Fruit fly (Drosophila melanogaster): ENCODE results near the gene snRNP-U1-70K.
A peak's percentile ranks its signal among the peaks of the same experiment; 100 is the strongest.

Gene snRNP-U1-70K

dm6 chr2L:7009807-7010470, 38.4 kb upstream of the snRNP-U1-70K start, which contains the start of gene uif (continued):
- no peak for TF ChIP-seq prd (optimal IDR thresholded peaks at IDR 0.05)
- TF ChIP-seq prd (GFP tag; IDR thresholded peaks at IDR 0.05), result 0 out of 3 replicates have a peak, but pooled peaks have one; percentile 9
- TF ChIP-seq CG12769 (tag; optimal IDR thresholded peaks at IDR 0.05), result peak; percentile 91
- TF ChIP-seq kay (GFP tag; optimal IDR thresholded peaks at IDR 0.05), result no peak
- TF ChIP-seq CG10543 (GFP tag; optimal IDR thresholded peaks at IDR 0.05), result peak; percentile 57
- TF ChIP-seq Tbp (GFP tag; optimal IDR thresholded peaks at IDR 0.05), result no peak
- no peak for TF ChIP-seq dm (GFP tag; optimal IDR thresholded peaks at IDR 0.05)
- no peak for TF ChIP-seq Sox102F (GFP tag; optimal IDR thresholded peaks at IDR 0.05)
- TF ChIP-seq onecut (GFP tag; IDR thresholded peaks at IDR 0.05), result peak; percentile 45; the same call in 1 of the 2 replicates
- TF ChIP-seq CG17802 (tag; optimal IDR thresholded peaks at IDR 0.05), result no peak
- no peak for TF ChIP-seq Hr39 (optimal IDR thresholded peaks at IDR 0.05)
- 0 out of 4 replicates have a peak, but pooled peaks have one; percentile 29 for TF ChIP-seq Dll (GFP tag; IDR thresholded peaks at IDR 0.05; ENCODE audit: partially characterized antibody)
- TF ChIP-seq CG11093 (GFP tag; IDR thresholded peaks at IDR 0.05), result no peak
- TF ChIP-seq Opbp (GFP tag; IDR thresholded peaks at IDR 0.05; ENCODE audit: partially characterized antibody), result no peak
- no peak for TF ChIP-seq CG18619 (GFP tag; optimal IDR thresholded peaks at IDR 0.05)
- TF ChIP-seq Hand (GFP tag; optimal IDR thresholded peaks at IDR 0.05), result no peak
- peak; percentile 48; the same call in 1 of the 2 replicates for TF ChIP-seq chm (GFP tag; IDR thresholded peaks at IDR 0.05)
- TF ChIP-seq run (tag; optimal IDR thresholded peaks at IDR 0.05), result no peak
- TF ChIP-seq CG18262 (tag; optimal IDR thresholded peaks at IDR 0.05), result no peak
- TF ChIP-seq chinmo (GFP tag; IDR thresholded peaks at IDR 0.05; ENCODE audit: partially characterized antibody), result peak; percentile 55; the same call in 1 of the 4 replicates
- TF ChIP-seq CG31365 (tag; optimal IDR thresholded peaks at IDR 0.05), result no peak
- TF ChIP-seq CG3281 (GFP tag; optimal IDR thresholded peaks at IDR 0.05), result no peak
- no peak for TF ChIP-seq ken (GFP tag; IDR thresholded peaks at IDR 0.05)
- no peak for TF ChIP-seq TFAM (GFP tag; optimal IDR thresholded peaks at IDR 0.05)
- peak; percentile 95 for TF ChIP-seq kni (GFP tag; optimal IDR thresholded peaks at IDR 0.05)
- no peak for TF ChIP-seq slou (GFP tag; optimal IDR thresholded peaks at IDR 0.05)
- TF ChIP-seq CG32772 (GFP tag; IDR thresholded peaks at IDR 0.05), result peak; percentile 32; the same call in 1 of the 2 replicates
- TF ChIP-seq jumu (GFP tag; optimal IDR thresholded peaks at IDR 0.05), result no peak
- TF ChIP-seq CG15601 (tag; optimal IDR thresholded peaks at IDR 0.05), result no peak
- peak; percentile 73 for TF ChIP-seq sd (tag; optimal IDR thresholded peaks at IDR 0.05)
- peak; percentile 26 for TF ChIP-seq Blimp-1 (GFP tag; optimal IDR thresholded peaks at IDR 0.05)
- no peak for TF ChIP-seq Rfx (GFP tag; IDR thresholded peaks at IDR 0.05)
- no peak for TF ChIP-seq Xbp1 (GFP tag; optimal IDR thresholded peaks at IDR 0.05)
- peak; percentile 4 for TF ChIP-seq sens (GFP tag)
- TF ChIP-seq Trl (optimal IDR thresholded peaks at IDR 0.05), result peak in 1 of 2 experiments; percentile 46
- TF ChIP-seq Trl (GFP tag; optimal IDR thresholded peaks at IDR 0.05), result no peak
- no peak for TF ChIP-seq sens-2 (GFP tag; IDR thresholded peaks at IDR 0.05)
- TF ChIP-seq CG2199 (GFP tag; IDR thresholded peaks at IDR 0.05), result 0 out of 3 replicates have a peak, but pooled peaks have one; percentile 6
- 0 out of 3 replicates have a peak, but pooled peaks have one; percentile 12 for TF ChIP-seq zen2 (GFP tag; IDR thresholded peaks at IDR 0.05; ENCODE audit: partially characterized antibody)
- 0 out of 2 replicates have a peak, but pooled peaks have one; percentile 21 for TF ChIP-seq hbn (GFP tag; IDR thresholded peaks at IDR 0.05; ENCODE audit: partially characterized antibody)
- TF ChIP-seq sqz (GFP tag; optimal IDR thresholded peaks at IDR 0.05), result peak; percentile 79
- no peak for TF ChIP-seq CG16815 (GFP tag; optimal IDR thresholded peaks at IDR 0.05)
- TF ChIP-seq CG11504 (tag; optimal IDR thresholded peaks at IDR 0.05), result no peak
- TF ChIP-seq CG4328 (GFP tag; optimal IDR thresholded peaks at IDR 0.05), result no peak
- no peak for TF ChIP-seq slbo (GFP tag; IDR thresholded peaks at IDR 0.05)
- no peak for TF ChIP-seq CG13624 (GFP tag; optimal IDR thresholded peaks at IDR 0.05)
- no peak for TF ChIP-seq CG17912 (GFP tag; optimal IDR thresholded peaks at IDR 0.05)
- TF ChIP-seq fd3F (GFP tag; optimal IDR thresholded peaks at IDR 0.05), result no peak
- TF ChIP-seq tap (tag; optimal IDR thresholded peaks at IDR 0.05), result no peak
- TF ChIP-seq CG3838 (GFP tag; optimal IDR thresholded peaks at IDR 0.05), result no peak
